Worm (Caenorhabditis elegans) whole organism, L1 larva: ENCODE measurements around the gene K01A12.3.

Experiments
- C04F5.9 ChIP-seq: sonication (generic microtip); optimal IDR thresholded peaks from 2 replicates; lab custom pipeline; 2016; ENCODE audit warnings: missing genetic modification characterization, missing compliant biosample characterization
- C34B4.2 ChIP-seq: sonication (generic microtip); optimal IDR thresholded peaks from 2 replicates; lab custom pipeline; 2017; ENCODE audit warnings: mild to moderate bottlenecking, missing genetic modification characterization, missing compliant biosample characterization
- F16B12.6 ChIP-seq: fragments of 150-350 bp; optimal IDR thresholded peaks from 2 replicates; lab custom pipeline; 2014; ENCODE audit warnings: missing biosample characterization, missing genetic modification characterization
- Y116A8C.19 ChIP-seq: sonication (generic microtip); optimal IDR thresholded peaks from 2 replicates; lab custom pipeline; 2016; ENCODE audit warnings: missing compliant biosample characterization, missing genetic modification characterization, borderline replicate concordance
- aha-1 ChIP-seq: fragments of 150-350 bp; optimal IDR thresholded peaks from 2 replicates; lab custom pipeline; 2014; ENCODE audit warnings: missing biosample characterization, missing genetic modification characterization
- ama-1 ChIP-seq: fragments of 150-350 bp; optimal IDR thresholded peaks from 2 replicates; lab custom pipeline; 2014
- blmp-1 ChIP-seq: fragments of 150-350 bp; optimal IDR thresholded peaks from 2 replicates; lab custom pipeline; 2014; ENCODE audit warnings: missing biosample characterization, missing genetic modification characterization
- ceh-63 ChIP-seq: fragments of 200-800 bp; sonication (Bioruptor generic); optimal IDR thresholded peaks from 2 replicates; lab custom pipeline; 2018; ENCODE audit warnings: mild to moderate bottlenecking, missing genetic modification characterization, missing compliant biosample characterization
- ceh-90 ChIP-seq: sonication (generic microtip); optimal IDR thresholded peaks from 2 replicates; lab custom pipeline; 2016; ENCODE audit warnings: missing genetic modification characterization, missing compliant biosample characterization
- dsc-1 ChIP-seq: sonication (generic microtip); optimal IDR thresholded peaks from 2 replicates; lab custom pipeline; 2016; ENCODE audit warnings: mild to moderate bottlenecking, missing genetic modification characterization, missing compliant biosample characterization
- efl-1 ChIP-seq, 4 experiments: fragments of 150-350 bp; optimal IDR thresholded peaks in 3 of 4; peaks in 1 of 4; 1 replicate in 1 of 4; 2 replicates in 3 of 4; lab custom pipeline; 2014; ENCODE audit warnings: missing biosample characterization in 2 of 4, missing genetic modification characterization in 2 of 4, missing genetic modification reagents in 2 of 4
- efl-3 ChIP-seq: fragments of 200-800 bp; sonication (Bioruptor generic); optimal IDR thresholded peaks from 2 replicates; lab custom pipeline; 2018; ENCODE audit warnings: mild to moderate bottlenecking, missing genetic modification characterization, missing compliant biosample characterization
- elt-2 ChIP-seq: sonication (generic microtip); optimal IDR thresholded peaks from 2 replicates; lab custom pipeline; 2016; ENCODE audit warnings: missing genetic modification characterization, mild to moderate bottlenecking, inconsistent platforms, missing compliant biosample characterization, missing genetic modification reagents
- elt-3 ChIP-seq, 6 experiments: fragments of 150-350 bp in 1 of 6; sonication (generic microtip); optimal IDR thresholded peaks; 2 replicates each; lab custom pipeline; 2017 to 2018; ENCODE audit warnings: missing biosample characterization in 6 of 6, missing genetic modification characterization in 6 of 6, inconsistent platforms in 1 of 6
- fkh-4 ChIP-seq: sonication (generic microtip); optimal IDR thresholded peaks from 2 replicates; lab custom pipeline; 2016; ENCODE audit warnings: missing compliant biosample characterization, missing genetic modification characterization, borderline replicate concordance
- grh-1 ChIP-seq: fragments of 200-800 bp; sonication (Bioruptor generic); IDR thresholded peaks from 2 replicates; pipeline ENCODE4 v1.3.6; 2022; ENCODE audit warnings: missing genetic modification reagents, missing genetic modification characterization, missing compliant biosample characterization
- hlh-17 ChIP-seq: fragments of 200-800 bp; sonication (Bioruptor generic); optimal IDR thresholded peaks from 2 replicates; lab custom pipeline; 2018; ENCODE audit warnings: missing genetic modification characterization, mild to moderate bottlenecking, missing compliant biosample characterization, moderate library complexity, borderline replicate concordance
- hpl-2 ChIP-seq: fragments of 150-350 bp; optimal IDR thresholded peaks from 2 replicates; lab custom pipeline; 2014; ENCODE audit warnings: missing biosample characterization, missing genetic modification reagents, missing genetic modification characterization
- irx-1 ChIP-seq: sonication (generic microtip); optimal IDR thresholded peaks from 2 replicates; lab custom pipeline; 2016; ENCODE audit warnings: missing genetic modification characterization, missing compliant biosample characterization
- jun-1 ChIP-seq: fragments of 150-350 bp; optimal IDR thresholded peaks from 2 replicates; lab custom pipeline; 2014; ENCODE audit warnings: missing biosample characterization, missing genetic modification reagents, missing genetic modification characterization
- lin-14 ChIP-seq: fragments of 200-800 bp; sonication (Bioruptor generic); optimal IDR thresholded peaks from 2 replicates; lab custom pipeline; 2018; ENCODE audit warnings: mild to moderate bottlenecking, missing genetic modification characterization, moderate library complexity, missing compliant biosample characterization
- lin-15B ChIP-seq: fragments of 150-350 bp; sonication (generic microtip); optimal IDR thresholded peaks from 3 replicates; lab custom pipeline; 2014; ENCODE audit warnings: missing biosample characterization, missing genetic modification characterization
- lin-35 ChIP-seq, 2 experiments: fragments of 150-350 bp; optimal IDR thresholded peaks; 2 replicates each; lab custom pipeline; 2014; ENCODE audit warnings: missing biosample characterization in 2 of 2, missing genetic modification characterization in 2 of 2, missing genetic modification reagents in 2 of 2
- lin-39 ChIP-seq: fragments of 150-350 bp; optimal IDR thresholded peaks from 2 replicates; lab custom pipeline; 2014; ENCODE audit warnings: missing biosample characterization, missing genetic modification reagents, missing genetic modification characterization
- lir-3 ChIP-seq: sonication (generic microtip); optimal IDR thresholded peaks from 2 replicates; lab custom pipeline; 2016; ENCODE audit warnings: mild to moderate bottlenecking, missing genetic modification characterization, moderate library complexity, missing compliant biosample characterization; ENCODE audit not compliant: poor library complexity
- mef-2 ChIP-seq: fragments of 150-350 bp; optimal IDR thresholded peaks from 2 replicates; lab custom pipeline; 2014; ENCODE audit warnings: missing biosample characterization, missing genetic modification characterization
- nhr-12 ChIP-seq: sonication (generic microtip); optimal IDR thresholded peaks from 2 replicates; lab custom pipeline; 2017; ENCODE audit warnings: missing biosample characterization, missing genetic modification characterization
- nhr-20 ChIP-seq: sonication (generic microtip); optimal IDR thresholded peaks from 2 replicates; lab custom pipeline; 2016; ENCODE audit warnings: mild to moderate bottlenecking, missing genetic modification characterization, missing compliant biosample characterization
- nhr-28 ChIP-seq: fragments of 150-350 bp; optimal IDR thresholded peaks from 2 replicates; lab custom pipeline; 2014; ENCODE audit warnings: missing biosample characterization, missing genetic modification characterization
- nhr-47 ChIP-seq: sonication (generic microtip); optimal IDR thresholded peaks from 2 replicates; lab custom pipeline; 2016; ENCODE audit warnings: mild to moderate bottlenecking, missing genetic modification characterization, moderate library complexity, missing compliant biosample characterization
- nhr-71 ChIP-seq: sonication (generic microtip); optimal IDR thresholded peaks from 2 replicates; lab custom pipeline; 2016; ENCODE audit warnings: mild to moderate bottlenecking, missing genetic modification characterization, moderate library complexity, missing compliant biosample characterization
- nhr-85 ChIP-seq: sonication (generic microtip); peaks from one replicate; lab custom pipeline; 2016; ENCODE audit warnings: missing genetic modification characterization, inconsistent platforms, missing compliant biosample characterization
- nhr-90 ChIP-seq: sonication (generic microtip); optimal IDR thresholded peaks from 2 replicates; lab custom pipeline; 2016; ENCODE audit warnings: mild to moderate bottlenecking, missing genetic modification characterization, missing compliant biosample characterization; ENCODE audit not compliant: poor library complexity
- pag-3 ChIP-seq: sonication (generic microtip); optimal IDR thresholded peaks from 2 replicates; lab custom pipeline; 2017; ENCODE audit warnings: missing genetic modification characterization, mild to moderate bottlenecking, missing compliant biosample characterization, antibody characterized with exemption, borderline replicate concordance; ENCODE audit not compliant: insufficient read depth
- skn-1 ChIP-seq: fragments of 150-350 bp; optimal IDR thresholded peaks from 2 replicates; lab custom pipeline; 2014; ENCODE audit warnings: missing biosample characterization, missing genetic modification characterization
- snpc-4 ChIP-seq: fragments of 150-350 bp; optimal IDR thresholded peaks from 2 replicates; lab custom pipeline; 2014; ENCODE audit warnings: missing biosample characterization, missing genetic modification characterization
- snu-23 ChIP-seq: sonication (generic microtip); optimal IDR thresholded peaks from 2 replicates; lab custom pipeline; 2016; ENCODE audit warnings: missing genetic modification characterization, missing compliant biosample characterization
- sptf-1 ChIP-seq: fragments of 150-350 bp; optimal IDR thresholded peaks from 2 replicates; lab custom pipeline; 2014; ENCODE audit warnings: missing biosample characterization, missing genetic modification characterization
- swsn-7 ChIP-seq: sonication (generic microtip); optimal IDR thresholded peaks from 2 replicates; lab custom pipeline; 2016; ENCODE audit warnings: missing genetic modification characterization, missing compliant biosample characterization
- tbx-2 ChIP-seq: sonication (generic microtip); optimal IDR thresholded peaks from 2 replicates; lab custom pipeline; 2016; ENCODE audit warnings: missing genetic modification characterization, missing compliant biosample characterization
- vab-15 ChIP-seq: sonication (generic microtip); optimal IDR thresholded peaks from 2 replicates; lab custom pipeline; 2017; ENCODE audit warnings: missing genotype, mild to moderate bottlenecking, missing genetic modification characterization, missing compliant biosample characterization
- xbp-1 ChIP-seq: sonication (generic microtip); optimal IDR thresholded peaks from 2 replicates; lab custom pipeline; 2016; ENCODE audit warnings: missing genetic modification characterization, missing compliant biosample characterization
- ztf-11 ChIP-seq, 2 experiments: sonication (generic microtip); optimal IDR thresholded peaks; 2 replicates each; lab custom pipeline; 2016 to 2017; ENCODE audit warnings: missing genetic modification characterization in 2 of 2, missing biosample characterization in 1 of 2, missing compliant biosample characterization in 1 of 2
- ztf-4 ChIP-seq: fragments of 150-350 bp; optimal IDR thresholded peaks from 2 replicates; lab custom pipeline; 2014; ENCODE audit warnings: missing biosample characterization, missing genetic modification characterization

The K01A12.3 gene

ce11 chrX:8643817-8644216 is 18.8 kb upstream of the K01A12.3 start, which contains the start of gene stg-2:
TSS of gene stg-2 (minus strand) at chrX:8643917.
- TF ChIP-seq C34B4.2 (tag; lab: Kevin White, UChicago) (no peak), lin-14 (GFP tag; lab: Kevin White, UChicago) (no peak), lin-15B (tag; lab: Kevin White, UChicago) (no peak), ceh-63 (no peak), ztf-4 (no peak), elt-2 (no peak), vab-15 (tag; lab: Kevin White, UChicago) (no peak), dsc-1 (tag; lab: Kevin White, UChicago) (no peak), ceh-90 (tag; lab: Kevin White, UChicago) (no peak), jun-1 (tag; lab: Kevin White, UChicago) (no peak), lin-35 (GFP tag; optimal IDR thresholded peaks at IDR 0.05; lab: Kevin White, UChicago) (no peak), hpl-2 (GFP tag; lab: Kevin White, UChicago) (no peak), snpc-4 (tag; lab: Kevin White, UChicago) (no peak), swsn-7 (no peak), xbp-1 (tag; lab: Kevin White, UChicago) (no peak)

ce11 chrX:8640654-8641053 is 15.7 kb upstream of the K01A12.3 start:
- TF ChIP-seq lir-3 (tag; lab: Kevin White, UChicago) (no peak), elt-3 (tag; optimal IDR thresholded peaks at IDR 0.05; lab: Kevin White, UChicago) (no peak), pag-3 (tag; lab: Kevin White, UChicago) (no peak), efl-1 (optimal IDR thresholded peaks at IDR 0.05; lab: Kevin White, UChicago) (no peak), efl-1 (GFP tag; optimal IDR thresholded peaks at IDR 0.05 in 1 of 2; lab: Kevin White, UChicago) (no peak), lin-15B (tag; lab: Kevin White, UChicago) (no peak), nhr-85 (peak; percentile 38), mef-2 (tag; lab: Kevin White, UChicago) (no peak), snu-23 (GFP tag; lab: Kevin White, UChicago) (peak; percentile 6), elt-2 (peak; percentile 12), efl-3 (GFP tag; lab: Kevin White, UChicago) (no peak), nhr-90 (peak; percentile 2), aha-1 (tag; lab: Kevin White, UChicago) (no peak), grh-1 (GFP tag; lab: Robert Waterston, UW) (no peak), fkh-4 (no peak), ceh-63 (no peak), skn-1 (no peak), lin-39 (tag; lab: Kevin White, UChicago) (no peak), nhr-20 (peak; percentile 17), nhr-12 (no peak), irx-1 (tag; lab: Kevin White, UChicago) (no peak), lin-35 (GFP tag; optimal IDR thresholded peaks at IDR 0.05; lab: Kevin White, UChicago) (peak in 1 of 2 experiments; percentile 20), xbp-1 (tag; lab: Kevin White, UChicago) (no peak), blmp-1 (tag; lab: Kevin White, UChicago) (no peak)

ce11 chrX:8638679-8639184 is 13.7 kb upstream of the K01A12.3 start:
- TF ChIP-seq nhr-90, result peak; percentile 22
- no peak for TF ChIP-seq nhr-20
- no peak for TF ChIP-seq sptf-1
- no peak for TF ChIP-seq C34B4.2 (tag; lab: Kevin White, UChicago)
- TF ChIP-seq, all 84 proteins: peak for 1

ce11 chrX:8623840-8624591 is 974 bp downstream of the K01A12.3 start:
- TF ChIP-seq mef-2 (tag; lab: Kevin White, UChicago), result no peak
- TF ChIP-seq lin-39 (tag; lab: Kevin White, UChicago), result no peak
- no peak for TF ChIP-seq ceh-90 (tag; lab: Kevin White, UChicago)
- no peak for TF ChIP-seq lin-14 (GFP tag; lab: Kevin White, UChicago)
- peak; percentile 22 for TF ChIP-seq nhr-90
- TF ChIP-seq Y116A8C.19 (tag; lab: Kevin White, UChicago), result no peak
- peak; percentile 27 for TF ChIP-seq nhr-85
- no peak for TF ChIP-seq swsn-7
- no peak for TF ChIP-seq ama-1 (lab: Kevin White, UChicago)
- peak; percentile 14 for TF ChIP-seq nhr-47
- no peak for TF ChIP-seq F16B12.6
- TF ChIP-seq tbx-2 (tag; lab: Kevin White, UChicago), result no peak
- TF ChIP-seq lin-15B (tag; lab: Kevin White, UChicago), result no peak
- TF ChIP-seq jun-1 (tag; lab: Kevin White, UChicago), result no peak
- TF ChIP-seq nhr-28 (tag; lab: Kevin White, UChicago), result no peak
- peak; percentile 14 for TF ChIP-seq snu-23 (GFP tag; lab: Kevin White, UChicago)
- no peak for TF ChIP-seq hlh-17 (GFP tag; lab: Kevin White, UChicago)
- TF ChIP-seq nhr-71 (tag; lab: Kevin White, UChicago), result peak; percentile 8
- no peak for TF ChIP-seq ztf-11 (tag; optimal IDR thresholded peaks at IDR 0.05; lab: Kevin White, UChicago)
- TF ChIP-seq C04F5.9 (tag; lab: Kevin White, UChicago), result no peak
